Fruit fly (Drosophila melanogaster) whole organism, embryonic: Measurements from ENCODE around the gene SclA.
A peak's percentile ranks its signal among the peaks of the same experiment; 100 is the strongest.

Experiments used
- CG10267 ChIP-seq: fragments of 200-800 bp; sonication (Bioruptor generic); optimal IDR thresholded peaks from 2 replicates; lab custom pipeline; 2018; ENCODE audit warnings: missing biosample characterization, mild to moderate bottlenecking, missing genetic modification characterization, moderate library complexity
- CG10274 ChIP-seq: fragments of 200-800 bp; sonication (Bioruptor generic); optimal IDR thresholded peaks from 3 replicates; lab custom pipeline; 2017; ENCODE audit warnings: missing biosample characterization, mild to moderate bottlenecking, missing genetic modification characterization
- CG10431 ChIP-seq: fragments of 200-800 bp; sonication (Bioruptor generic); optimal IDR thresholded peaks from 3 replicates; lab custom pipeline; 2018; ENCODE audit warnings: missing biosample characterization, mild to moderate bottlenecking, missing genetic modification characterization
- CG11696 ChIP-seq: fragments of 200-800 bp; sonication (Bioruptor generic); IDR thresholded peaks from 2 replicates; pipeline ENCODE4 v1.3.6; 2022; ENCODE audit warnings: missing biosample characterization, missing genetic modification characterization
- CG12769 ChIP-seq: fragments of 200-800 bp; sonication (Bioruptor generic); optimal IDR thresholded peaks from 2 replicates; lab custom pipeline; 2019; ENCODE audit warnings: missing biosample characterization, mild to moderate bottlenecking, missing genetic modification characterization, moderate library complexity
- CG15601 ChIP-seq: fragments of 200-800 bp; sonication (Bioruptor generic); optimal IDR thresholded peaks from 3 replicates; lab custom pipeline; 2019; ENCODE audit warnings: missing biosample characterization, mild to moderate bottlenecking, missing genetic modification characterization, moderate library complexity
- CG16815 ChIP-seq: fragments of 200-800 bp; sonication (Bioruptor generic); optimal IDR thresholded peaks from 3 replicates; lab custom pipeline; 2017; ENCODE audit warnings: missing biosample characterization, mild to moderate bottlenecking, missing genetic modification characterization
- CG17186 ChIP-seq: fragments of 200-800 bp; sonication (Bioruptor generic); optimal IDR thresholded peaks from 3 replicates; lab custom pipeline; 2017; ENCODE audit warnings: missing biosample characterization, missing genetic modification reagents, missing genetic modification characterization
- CG17328 ChIP-seq: fragments of 200-800 bp; sonication (Bioruptor generic); IDR thresholded peaks from 2 replicates; pipeline ENCODE4 v1.3.6; 2022; ENCODE audit warnings: missing biosample characterization, missing genetic modification characterization
- CG18599 ChIP-seq: fragments of 200-800 bp; sonication (Bioruptor generic); optimal IDR thresholded peaks from 3 replicates; lab custom pipeline; 2017; ENCODE audit warnings: missing biosample characterization, missing genetic modification characterization, mild to moderate bottlenecking, moderate library complexity, missing genetic modification reagents
- CG2129 ChIP-seq: fragments of 200-800 bp; sonication (Bioruptor generic); IDR thresholded peaks from 2 replicates; pipeline ENCODE4 v1.3.6; 2022; ENCODE audit warnings: missing biosample characterization, missing genetic modification characterization; ENCODE audit not compliant: partially characterized antibody
- CG31365 ChIP-seq: fragments of 200-800 bp; sonication (Bioruptor generic); optimal IDR thresholded peaks from 2 replicates; lab custom pipeline; 2018; ENCODE audit warnings: missing biosample characterization, mild to moderate bottlenecking, missing genetic modification characterization
- CG31388 ChIP-seq: fragments of 200-800 bp; sonication (Bioruptor generic); optimal IDR thresholded peaks from 2 replicates; lab custom pipeline; 2016; ENCODE audit warnings: missing biosample characterization, missing genetic modification characterization
- CG31441 ChIP-seq: fragments of 200-800 bp; sonication (Bioruptor generic); IDR thresholded peaks from 2 replicates; pipeline ENCODE4 v1.3.6; 2022; ENCODE audit warnings: missing biosample characterization, missing genetic modification characterization
- CG34224 ChIP-seq: fragments of 200-800 bp; sonication (Bioruptor generic); IDR thresholded peaks from 3 replicates; pipeline ENCODE4 v1.3.6; 2022; ENCODE audit warnings: missing biosample characterization, missing genetic modification characterization; ENCODE audit not compliant: partially characterized antibody
- CG4404 ChIP-seq: fragments of 200-800 bp; sonication (Bioruptor generic); IDR thresholded peaks from 2 replicates; pipeline ENCODE4 v1.3.6; 2022; ENCODE audit warnings: missing biosample characterization, missing genetic modification characterization
- CG7786 ChIP-seq: fragments of 200-800 bp; sonication (Bioruptor generic); optimal IDR thresholded peaks from 2 replicates; lab custom pipeline; 2016; ENCODE audit warnings: missing biosample characterization, missing genetic modification characterization
- CG8281 ChIP-seq: fragments of 200-800 bp; sonication (Bioruptor generic); optimal IDR thresholded peaks from 2 replicates; lab custom pipeline; 2018; ENCODE audit warnings: missing biosample characterization, mild to moderate bottlenecking, missing genetic modification characterization, moderate library complexity
- CG9876 ChIP-seq: fragments of 200-800 bp; sonication (Bioruptor generic); optimal IDR thresholded peaks from 2 replicates; lab custom pipeline; 2016; ENCODE audit warnings: missing biosample characterization, missing genetic modification characterization
- Ets65A ChIP-seq: fragments of 200-800 bp; sonication (Bioruptor generic); peaks from one replicate; lab custom pipeline; 2016; ENCODE audit warnings: missing biosample characterization, missing genetic modification characterization
- Fer3 ChIP-seq: fragments of 200-800 bp; sonication (Bioruptor generic); optimal IDR thresholded peaks from 2 replicates; lab custom pipeline; 2018; ENCODE audit warnings: missing biosample characterization, mild to moderate bottlenecking, missing genetic modification characterization, moderate library complexity
- Hand ChIP-seq: fragments of 200-800 bp; sonication (Bioruptor generic); optimal IDR thresholded peaks from 2 replicates; lab custom pipeline; 2017; ENCODE audit warnings: mild to moderate bottlenecking, missing biosample characterization, missing genetic modification reagents, missing genetic modification characterization
- Hey ChIP-seq: fragments of 200-800 bp; sonication (Bioruptor generic); optimal IDR thresholded peaks from 3 replicates; lab custom pipeline; 2018; ENCODE audit warnings: missing biosample characterization, mild to moderate bottlenecking, missing genetic modification characterization
- HmgZ ChIP-seq: fragments of 200-800 bp; sonication (Bioruptor generic); optimal IDR thresholded peaks from 2 replicates; lab custom pipeline; 2018; ENCODE audit warnings: missing biosample characterization, mild to moderate bottlenecking, missing genetic modification characterization
- Oaz ChIP-seq: fragments of 200-800 bp; sonication (Bioruptor generic); IDR thresholded peaks from 2 replicates; pipeline ENCODE4 v1.3.6; 2022; ENCODE audit warnings: missing biosample characterization, missing genetic modification characterization
- Rfx ChIP-seq: fragments of 200-800 bp; sonication (Bioruptor generic); IDR thresholded peaks from 2 replicates; pipeline ENCODE4 v1.3.6; 2022; ENCODE audit warnings: missing biosample characterization, missing genetic modification characterization
- Spps ChIP-seq: fragments of 200-800 bp; sonication (Bioruptor generic); optimal IDR thresholded peaks from 2 replicates; lab custom pipeline; 2018; ENCODE audit warnings: missing biosample characterization, mild to moderate bottlenecking, missing genetic modification characterization
- Xbp1 ChIP-seq: fragments of 200-800 bp; sonication (Bioruptor generic); optimal IDR thresholded peaks from 3 replicates; lab custom pipeline; 2016; ENCODE audit warnings: missing biosample characterization, mild to moderate bottlenecking, missing genetic modification characterization
- az2 ChIP-seq: fragments of 200-800 bp; sonication (Bioruptor generic); optimal IDR thresholded peaks from 3 replicates; lab custom pipeline; 2016; ENCODE audit warnings: missing biosample characterization, missing genetic modification characterization
- bbx ChIP-seq: fragments of 200-800 bp; sonication (Bioruptor generic); IDR thresholded peaks from 2 replicates; pipeline ENCODE4 v1.3.6; 2022; ENCODE audit warnings: missing biosample characterization, missing genetic modification characterization; ENCODE audit not compliant: partially characterized antibody
- br ChIP-seq: fragments of >200 bp; optimal IDR thresholded peaks from 2 replicates; lab custom pipeline; 2017
- chn ChIP-seq: fragments of 200-800 bp; sonication (Bioruptor generic); optimal IDR thresholded peaks from 2 replicates; lab custom pipeline; 2016; ENCODE audit warnings: missing biosample characterization, missing genetic modification characterization
- crp ChIP-seq, 2 experiments: fragments of 200-800 bp; sonication (Bioruptor generic); optimal IDR thresholded peaks; 2 replicates in 1 of 2; 3 replicates in 1 of 2; lab custom pipeline; 2017; ENCODE audit warnings: missing biosample characterization in 2 of 2, missing genetic modification characterization in 2 of 2, mild to moderate bottlenecking in 1 of 2, moderate library complexity in 1 of 2
- dysf ChIP-seq: fragments of 200-800 bp; sonication (Bioruptor generic); IDR thresholded peaks from 3 replicates; pipeline ENCODE4 v1.3.6; 2022; ENCODE audit warnings: missing biosample characterization, missing genetic modification characterization
- exex ChIP-seq: fragments of 200-800 bp; sonication (Bioruptor generic); optimal IDR thresholded peaks from 4 replicates; lab custom pipeline; 2018; ENCODE audit warnings: missing biosample characterization, mild to moderate bottlenecking, missing genetic modification characterization, moderate library complexity
- gt ChIP-seq: fragments of 200-800 bp; sonication (Bioruptor generic); IDR thresholded peaks from 2 replicates; pipeline ENCODE4 v1.3.6; 2022; ENCODE audit warnings: missing biosample characterization, missing genetic modification characterization
- jing ChIP-seq: fragments of 200-800 bp; sonication (Bioruptor generic); optimal IDR thresholded peaks from 2 replicates; lab custom pipeline; 2018; ENCODE audit warnings: missing biosample characterization, mild to moderate bottlenecking, missing genetic modification characterization
- kah ChIP-seq: fragments of 200-800 bp; sonication (Bioruptor generic); optimal IDR thresholded peaks from 2 replicates; lab custom pipeline; 2018; ENCODE audit warnings: missing biosample characterization, mild to moderate bottlenecking, missing genetic modification characterization
- ken ChIP-seq: fragments of 200-800 bp; sonication (Bioruptor generic); IDR thresholded peaks from 3 replicates; pipeline ENCODE4 v1.3.6; 2022; ENCODE audit warnings: missing biosample characterization, missing genetic modification characterization
- pan ChIP-seq, 4 experiments: fragments of >200 bp in 3 of 4; fragments of 200-800 bp in 1 of 4; sonication (Bioruptor generic) in 1 of 4; optimal IDR thresholded peaks in 3 of 4; IDR thresholded peaks in 1 of 4; 2 replicates each; pipeline versions ENCODE4 v1.3.6 to Lab custom; 2017 to 2022; ENCODE audit warnings: missing biosample characterization in 2 of 4, missing genetic modification characterization in 2 of 4, mixed read lengths in 1 of 4
- pb ChIP-seq: fragments of 200-800 bp; sonication (Bioruptor generic); optimal IDR thresholded peaks from 3 replicates; lab custom pipeline; 2016; ENCODE audit warnings: missing biosample characterization, missing genetic modification characterization
- peb ChIP-seq: fragments of 200-800 bp; sonication (Bioruptor generic); IDR thresholded peaks from 2 replicates; pipeline ENCODE4 v1.3.6; 2022; ENCODE audit warnings: missing biosample characterization, missing genetic modification characterization
- pnt ChIP-seq: fragments of 200-800 bp; sonication (Bioruptor generic); optimal IDR thresholded peaks from 3 replicates; lab custom pipeline; 2016; ENCODE audit warnings: missing biosample characterization, missing genetic modification characterization
- pros ChIP-seq: fragments of 200-800 bp; sonication (Bioruptor generic); optimal IDR thresholded peaks from 3 replicates; lab custom pipeline; 2019; ENCODE audit warnings: missing biosample characterization, mild to moderate bottlenecking, missing genetic modification characterization, moderate library complexity
- psq ChIP-seq: fragments of 200-800 bp; sonication (Bioruptor generic); optimal IDR thresholded peaks from 2 replicates; lab custom pipeline; 2017; ENCODE audit warnings: missing biosample characterization, missing genetic modification characterization
- rib ChIP-seq: fragments of 200-800 bp; sonication (Bioruptor generic); IDR thresholded peaks from 2 replicates; pipeline ENCODE4 v1.3.6; 2022; ENCODE audit warnings: missing biosample characterization, missing genetic modification characterization
- sisA ChIP-seq: fragments of 200-800 bp; sonication (Bioruptor generic); IDR thresholded peaks from 2 replicates; pipeline ENCODE4 v1.3.6; 2022; ENCODE audit warnings: missing biosample characterization, missing genetic modification characterization
- wdn ChIP-seq: fragments of 200-800 bp; sonication (Bioruptor generic); IDR thresholded peaks from 2 replicates; pipeline ENCODE4 v1.3.6; 2022; ENCODE audit warnings: missing biosample characterization, missing genetic modification characterization

Gene SclA

dm6 chr2L:16887660-16888573 is 50.1 kb downstream of the SclA start, which contains the start of the genes osi and tweek (continued):
- TF ChIP-seq CG10431 (GFP tag; lab: Kevin White, UChicago) (no peak), Rfx (GFP tag; lab: Robert Waterston, UW) (peak; percentile 87), kah (no peak), HmgZ (tag; lab: Kevin White, UChicago) (peak; percentile 35), CG2129 (GFP tag; lab: Robert Waterston, UW) (peak; percentile 40; the same call in 1 of the 2 replicates), CG18599 (GFP tag; lab: Kevin White, UChicago) (peak; percentile 48), br (lab: Kevin White, UChicago) (no peak), wdn (GFP tag; lab: Robert Waterston, UW) (no peak), dysf (GFP tag; lab: Robert Waterston, UW) (peak; percentile 52; the same call in 1 of the 3 replicates), pan (optimal IDR thresholded peaks at IDR 0.05; lab: Kevin White, UChicago) (no peak), pan (GFP tag; optimal IDR thresholded peaks at IDR 0.05 in 1 of 2, IDR thresholded peaks at IDR 0.05 in 1 of 2) (no peak), az2 (peak; percentile 70), CG9876 (GFP tag; lab: Kevin White, UChicago) (peak; percentile 33), CG12769 (peak; percentile 25), pros (GFP tag; lab: Kevin White, UChicago) (no peak), CG17328 (GFP tag; lab: Robert Waterston, UW) (0 out of 2 replicates have a peak, but pooled peaks have one; percentile 8), exex (tag; lab: Kevin White, UChicago) (no peak), Hand (GFP tag; lab: Kevin White, UChicago) (peak; percentile 2), Xbp1 (GFP tag; lab: Kevin White, UChicago) (peak; percentile 78), CG10267 (tag; lab: Kevin White, UChicago) (peak; percentile 33), ken (GFP tag; lab: Robert Waterston, UW) (0 out of 3 replicates have a peak, but pooled peaks have one; percentile 55), CG8281 (tag; lab: Kevin White, UChicago) (no peak), Hey (tag; lab: Kevin White, UChicago) (peak; percentile 52), CG11696 (no peak), pnt (GFP tag; lab: Kevin White, UChicago) (peak; percentile 32), jing (peak; percentile 29), Ets65A (peak; percentile 93), CG31388 (GFP tag; lab: Kevin White, UChicago) (peak; percentile 8), Spps (tag; lab: Kevin White, UChicago) (no peak), CG15601 (tag; lab: Kevin White, UChicago) (no peak), rib (GFP tag; lab: Robert Waterston, UW) (no peak), CG34224 (GFP tag; lab: Robert Waterston, UW) (peak; percentile 75), crp (GFP tag; optimal IDR thresholded peaks at IDR 0.05; lab: Kevin White, UChicago) (peak; percentile 58 to 95), CG17186 (no peak), chn (GFP tag; lab: Kevin White, UChicago) (peak; percentile 36), CG31365 (tag; lab: Kevin White, UChicago) (no peak), sisA (GFP tag; lab: Robert Waterston, UW) (peak; percentile 54; the same call in 1 of the 2 replicates), pb (no peak), psq (no peak), Fer3 (tag; lab: Kevin White, UChicago) (peak; percentile 2), CG31441 (GFP tag; lab: Robert Waterston, UW) (no peak; the same call in 1 of the 2 replicates), CG7786 (peak; percentile 29), gt (GFP tag; lab: Robert Waterston, UW) (no peak), CG10274 (GFP tag; lab: Kevin White, UChicago) (no peak), peb (GFP tag; lab: Robert Waterston, UW) (no peak), CG16815 (peak; percentile 83), Oaz (GFP tag; lab: Robert Waterston, UW) (0 out of 2 replicates have a peak, but pooled peaks have one; percentile 21), bbx (GFP tag; lab: Robert Waterston, UW) (peak; percentile 90), CG4404 (GFP tag; lab: Robert Waterston, UW) (peak; percentile 53)
